Worm (Caenorhabditis elegans) whole organism, early embryonic: Measurements from ENCODE around the gene fbxa-163.

ENCODE experiments used
- F13C5.2 ChIP-seq: sonication (generic microtip); optimal IDR thresholded peaks from 2 replicates; lab custom pipeline; 2017; ENCODE audit warnings: mild to moderate bottlenecking, missing genetic modification characterization, inconsistent platforms, missing compliant biosample characterization
- aly-1 ChIP-seq: sonication (generic microtip); optimal IDR thresholded peaks from 2 replicates; lab custom pipeline; 2016; ENCODE audit warnings: missing genetic modification characterization, missing compliant biosample characterization
- ama-1 ChIP-seq: fragments of 150-350 bp; optimal IDR thresholded peaks from 2 replicates; lab custom pipeline; 2014
- ceh-36 ChIP-seq: sonication (generic microtip); optimal IDR thresholded peaks from 2 replicates; lab custom pipeline; 2016; ENCODE audit warnings: missing genetic modification characterization, inconsistent platforms, missing compliant biosample characterization
- ets-7 ChIP-seq: sonication (generic microtip); optimal IDR thresholded peaks from 2 replicates; lab custom pipeline; 2016; ENCODE audit warnings: missing genotype, missing genetic modification characterization, missing compliant biosample characterization
- scrt-1 ChIP-seq: fragments of 200-800 bp; sonication (Bioruptor generic); IDR thresholded peaks from 2 replicates; pipeline ENCODE4 v1.3.6; 2022; ENCODE audit warnings: missing genetic modification characterization, missing compliant biosample characterization
- tbx-11 ChIP-seq: fragments of 200-800 bp; sonication (Bioruptor generic); IDR thresholded peaks from 2 replicates; pipeline ENCODE4 v1.3.6; 2022; ENCODE audit warnings: missing genetic modification characterization, missing compliant biosample characterization
- tbx-37 ChIP-seq: fragments of 200-800 bp; sonication (Bioruptor generic); conservative IDR thresholded peaks from 2 replicates; pipeline ENCODE4 v1.3.6; 2022; ENCODE audit warnings: missing genetic modification reagents, missing genetic modification characterization, missing compliant biosample characterization

- TF ChIP-seq F13C5.2 (no peak), ama-1 (lab: Kevin White, UChicago) (no peak), ceh-36 (tag; lab: Kevin White, UChicago) (no peak), aly-1 (tag; lab: Kevin White, UChicago) (no peak), ets-7 (tag; lab: Kevin White, UChicago) (no peak), tbx-11 (no peak), tbx-37 (GFP tag; lab: Robert Waterston, UW) (no peak), scrt-1 (GFP tag; lab: Robert Waterston, UW) (no peak)
Measured at ce11 chrII:1646199-1646598, 35.7 kb upstream of the fbxa-163 start, which contains the start of gene ZC204.17.
